Fruit fly (Drosophila melanogaster) whole organism, embryonic: ENCODE data around the gene RfC3.

Experiments used
- Adf1 ChIP-seq: fragments of 200-800 bp; sonication (Bioruptor generic); IDR thresholded peaks from 2 replicates; pipeline ENCODE4 v1.3.6; 2022; ENCODE audit warnings: missing biosample characterization, missing genetic modification characterization
- CG10321 ChIP-seq: fragments of 200-800 bp; sonication (Bioruptor generic); IDR thresholded peaks from 2 replicates; pipeline ENCODE4 v1.3.6; 2022; ENCODE audit warnings: missing biosample characterization, missing genetic modification characterization
- CG10366 ChIP-seq: fragments of 200-800 bp; sonication (Bioruptor generic); IDR thresholded peaks from 2 replicates; pipeline ENCODE4 v1.3.6; 2022; ENCODE audit warnings: missing biosample characterization, missing genetic modification characterization
- CG12391 ChIP-seq: fragments of 200-800 bp; sonication (Bioruptor generic); optimal IDR thresholded peaks from 3 replicates; lab custom pipeline; 2018; ENCODE audit warnings: missing biosample characterization, mild to moderate bottlenecking, missing genetic modification characterization, moderate library complexity
- CG12659 ChIP-seq: fragments of 200-800 bp; sonication (Bioruptor generic); optimal IDR thresholded peaks from 3 replicates; lab custom pipeline; 2017; ENCODE audit warnings: mild to moderate bottlenecking, missing biosample characterization, missing genetic modification reagents, missing genetic modification characterization
- CG13287 ChIP-seq: fragments of 200-800 bp; sonication (Bioruptor generic); IDR thresholded peaks from 2 replicates; pipeline ENCODE4 v1.3.6; 2022; ENCODE audit warnings: missing biosample characterization, missing genetic modification characterization; ENCODE audit not compliant: partially characterized antibody
- CG15269 ChIP-seq: fragments of 200-800 bp; sonication (Bioruptor generic); optimal IDR thresholded peaks from 2 replicates; lab custom pipeline; 2018; ENCODE audit warnings: missing biosample characterization, mild to moderate bottlenecking, missing genetic modification characterization, moderate library complexity
- CG15479 ChIP-seq: fragments of 200-800 bp; sonication (Bioruptor generic); optimal IDR thresholded peaks from 3 replicates; lab custom pipeline; 2019; ENCODE audit warnings: missing biosample characterization, mild to moderate bottlenecking, missing genetic modification characterization, moderate library complexity
- CG15601 ChIP-seq: fragments of 200-800 bp; sonication (Bioruptor generic); optimal IDR thresholded peaks from 3 replicates; lab custom pipeline; 2019; ENCODE audit warnings: missing biosample characterization, mild to moderate bottlenecking, missing genetic modification characterization, moderate library complexity
- CG17568 ChIP-seq: fragments of 200-800 bp; sonication (Bioruptor generic); optimal IDR thresholded peaks from 2 replicates; lab custom pipeline; 2018; ENCODE audit warnings: missing biosample characterization, mild to moderate bottlenecking, missing genetic modification characterization, moderate library complexity
- CG2202 ChIP-seq: fragments of 200-800 bp; sonication (Bioruptor generic); optimal IDR thresholded peaks from 2 replicates; lab custom pipeline; 2018; ENCODE audit warnings: missing biosample characterization, mild to moderate bottlenecking, missing genetic modification characterization
- CG3065 ChIP-seq: fragments of 200-800 bp; sonication (Bioruptor generic); optimal IDR thresholded peaks from 2 replicates; lab custom pipeline; 2016; ENCODE audit warnings: missing biosample characterization, missing genetic modification characterization
- CG3163 ChIP-seq: fragments of 200-800 bp; sonication (Bioruptor generic); optimal IDR thresholded peaks from 3 replicates; lab custom pipeline; 2016; ENCODE audit warnings: missing biosample characterization, missing genetic modification characterization
- CG32532 ChIP-seq: fragments of 200-800 bp; sonication (Bioruptor generic); IDR thresholded peaks from 2 replicates; pipeline ENCODE4 v1.3.6; 2022; ENCODE audit warnings: missing biosample characterization, missing genetic modification characterization
- CG4854 ChIP-seq: fragments of 200-800 bp; sonication (Bioruptor generic); optimal IDR thresholded peaks from 2 replicates; lab custom pipeline; 2016; ENCODE audit warnings: missing biosample characterization, missing genetic modification characterization, inconsistent platforms
- CG7928 ChIP-seq: fragments of 200-800 bp; sonication (Bioruptor generic); optimal IDR thresholded peaks from 2 replicates; lab custom pipeline; 2017; ENCODE audit warnings: missing biosample characterization, mild to moderate bottlenecking, missing genetic modification characterization
- CG8388 ChIP-seq: fragments of 200-800 bp; sonication (Bioruptor generic); optimal IDR thresholded peaks from 2 replicates; lab custom pipeline; 2019; ENCODE audit warnings: missing biosample characterization, mild to moderate bottlenecking, missing genetic modification characterization, moderate library complexity
- CG9437 ChIP-seq: fragments of 200-800 bp; sonication (Bioruptor generic); optimal IDR thresholded peaks from 2 replicates; lab custom pipeline; 2018; ENCODE audit warnings: missing biosample characterization, mild to moderate bottlenecking, missing genetic modification characterization
- CG9876 ChIP-seq: fragments of 200-800 bp; sonication (Bioruptor generic); optimal IDR thresholded peaks from 2 replicates; lab custom pipeline; 2016; ENCODE audit warnings: missing biosample characterization, missing genetic modification characterization
- Doc3 ChIP-seq: fragments of 200-800 bp; sonication (Bioruptor generic); IDR thresholded peaks from 3 replicates; pipeline ENCODE4 v1.3.6; 2022; ENCODE audit warnings: missing biosample characterization, missing genetic modification characterization; ENCODE audit not compliant: partially characterized antibody
- Ets65A ChIP-seq: fragments of 200-800 bp; sonication (Bioruptor generic); peaks from one replicate; lab custom pipeline; 2016; ENCODE audit warnings: missing biosample characterization, missing genetic modification characterization
- Fer1 ChIP-seq: fragments of 200-800 bp; sonication (Bioruptor generic); optimal IDR thresholded peaks from 2 replicates; lab custom pipeline; 2017; ENCODE audit warnings: missing biosample characterization, mild to moderate bottlenecking, missing genetic modification characterization
- Fer3 ChIP-seq: fragments of 200-800 bp; sonication (Bioruptor generic); optimal IDR thresholded peaks from 2 replicates; lab custom pipeline; 2018; ENCODE audit warnings: missing biosample characterization, mild to moderate bottlenecking, missing genetic modification characterization, moderate library complexity
- Gug ChIP-seq: fragments of 200-800 bp; sonication (Bioruptor generic); IDR thresholded peaks from 4 replicates; pipeline ENCODE4 v1.3.6; 2022; ENCODE audit warnings: missing biosample characterization, missing genetic modification characterization
- HLH54F ChIP-seq: fragments of 200-800 bp; sonication (Bioruptor generic); optimal IDR thresholded peaks from 3 replicates; lab custom pipeline; 2016; ENCODE audit warnings: missing biosample characterization, missing genetic modification characterization
- Hey ChIP-seq: fragments of 200-800 bp; sonication (Bioruptor generic); optimal IDR thresholded peaks from 3 replicates; lab custom pipeline; 2018; ENCODE audit warnings: missing biosample characterization, mild to moderate bottlenecking, missing genetic modification characterization
- Lpt ChIP-seq: fragments of >200 bp; optimal IDR thresholded peaks from 2 replicates; lab custom pipeline; 2018; ENCODE audit warnings: missing biosample characterization, missing genetic modification characterization
- MTF-1 ChIP-seq: fragments of 200-800 bp; sonication (Bioruptor generic); optimal IDR thresholded peaks from 2 replicates; lab custom pipeline; 2018; ENCODE audit warnings: missing biosample characterization, mild to moderate bottlenecking, missing genetic modification characterization, borderline replicate concordance
- NFAT ChIP-seq: fragments of 200-800 bp; sonication (Bioruptor generic); IDR thresholded peaks from 2 replicates; pipeline ENCODE4 v1.3.6; 2022; ENCODE audit warnings: missing biosample characterization, missing genetic modification characterization
- Oli ChIP-seq: fragments of 200-800 bp; sonication (Bioruptor generic); optimal IDR thresholded peaks from 2 replicates; lab custom pipeline; 2018; ENCODE audit warnings: missing biosample characterization, mild to moderate bottlenecking, missing genetic modification characterization, moderate library complexity
- Ssrp ChIP-seq: fragments of 200-800 bp; sonication (Bioruptor generic); optimal IDR thresholded peaks from 2 replicates; lab custom pipeline; 2018; ENCODE audit warnings: missing biosample characterization, mild to moderate bottlenecking, missing genetic modification characterization, moderate library complexity
- YL-1 ChIP-seq: fragments of 200-800 bp; sonication (Bioruptor generic); optimal IDR thresholded peaks from 3 replicates; lab custom pipeline; 2017; ENCODE audit warnings: missing biosample characterization, mild to moderate bottlenecking, missing genetic modification characterization
- ab ChIP-seq: fragments of 200-800 bp; sonication (Bioruptor generic); optimal IDR thresholded peaks from 2 replicates; lab custom pipeline; 2016; ENCODE audit warnings: missing biosample characterization, missing genetic modification characterization
- ara ChIP-seq: fragments of 200-800 bp; sonication (Bioruptor generic); IDR thresholded peaks from 2 replicates; pipeline ENCODE4 v1.3.6; 2022; ENCODE audit warnings: missing biosample characterization, missing genetic modification characterization
- cad ChIP-seq: fragments of >200 bp; optimal IDR thresholded peaks from 2 replicates; lab custom pipeline; 2017; ENCODE audit warnings: missing biosample characterization, missing genetic modification characterization
- caup ChIP-seq: fragments of 200-800 bp; sonication (Bioruptor generic); optimal IDR thresholded peaks from 3 replicates; lab custom pipeline; 2017; ENCODE audit warnings: missing biosample characterization, mild to moderate bottlenecking, missing genetic modification characterization, moderate library complexity; ENCODE audit not compliant: severe bottlenecking
- exex ChIP-seq: fragments of 200-800 bp; sonication (Bioruptor generic); optimal IDR thresholded peaks from 4 replicates; lab custom pipeline; 2018; ENCODE audit warnings: missing biosample characterization, mild to moderate bottlenecking, missing genetic modification characterization, moderate library complexity
- fd3F ChIP-seq: fragments of 200-800 bp; sonication (Bioruptor generic); optimal IDR thresholded peaks from 2 replicates; lab custom pipeline; 2018; ENCODE audit warnings: missing biosample characterization, mild to moderate bottlenecking, missing genetic modification characterization, moderate library complexity
- fd96Cb ChIP-seq: fragments of 200-800 bp; sonication (Bioruptor generic); optimal IDR thresholded peaks from 2 replicates; lab custom pipeline; 2018; ENCODE audit warnings: missing biosample characterization, mild to moderate bottlenecking, missing genetic modification characterization, moderate library complexity
- h ChIP-seq: fragments of >200 bp; optimal IDR thresholded peaks from 2 replicates; lab custom pipeline; 2017
- kay ChIP-seq: fragments of 200-800 bp; sonication (Bioruptor generic); optimal IDR thresholded peaks from 2 replicates; lab custom pipeline; 2016; ENCODE audit warnings: missing biosample characterization, missing genetic modification characterization
- lilli ChIP-seq: fragments of 200-800 bp; sonication (Bioruptor generic); optimal IDR thresholded peaks from 3 replicates; lab custom pipeline; 2016; ENCODE audit warnings: missing biosample characterization, missing genetic modification characterization
- nerfin-1 ChIP-seq: fragments of 200-800 bp; sonication (Bioruptor generic); optimal IDR thresholded peaks from 3 replicates; lab custom pipeline; 2019; ENCODE audit warnings: missing biosample characterization, mild to moderate bottlenecking, missing genetic modification characterization, moderate library complexity
- pb ChIP-seq: fragments of 200-800 bp; sonication (Bioruptor generic); optimal IDR thresholded peaks from 3 replicates; lab custom pipeline; 2016; ENCODE audit warnings: missing biosample characterization, missing genetic modification characterization
- ro ChIP-seq: fragments of 200-800 bp; sonication (Bioruptor generic); IDR thresholded peaks from 2 replicates; pipeline ENCODE4 v1.3.6; 2022; ENCODE audit warnings: missing biosample characterization, missing genetic modification characterization
- run ChIP-seq: fragments of 200-800 bp; sonication (Bioruptor generic); optimal IDR thresholded peaks from 3 replicates; lab custom pipeline; 2018; ENCODE audit warnings: missing biosample characterization, mild to moderate bottlenecking, missing genetic modification characterization
- sqz ChIP-seq: fragments of 200-800 bp; sonication (Bioruptor generic); optimal IDR thresholded peaks from 3 replicates; lab custom pipeline; 2018; ENCODE audit warnings: missing biosample characterization, mild to moderate bottlenecking, missing genetic modification characterization
- stc ChIP-seq: fragments of 200-800 bp; sonication (Bioruptor generic); IDR thresholded peaks from 2 replicates; pipeline ENCODE4 v1.3.6; 2022; ENCODE audit warnings: missing biosample characterization, missing genetic modification characterization
- tna ChIP-seq: fragments of 200-800 bp; sonication (Bioruptor generic); IDR thresholded peaks from 2 replicates; pipeline ENCODE4 v1.3.6; 2022; ENCODE audit warnings: missing biosample characterization, missing genetic modification characterization; ENCODE audit not compliant: partially characterized antibody
- unc-4 ChIP-seq: fragments of 200-800 bp; sonication (Bioruptor generic); IDR thresholded peaks from 2 replicates; pipeline ENCODE4 v1.3.6; 2022; ENCODE audit warnings: missing biosample characterization, missing genetic modification characterization; ENCODE audit not compliant: partially characterized antibody

RfC3 gene

dm6 chr2L:10381890-10382450 is 37.0 kb upstream of the RfC3 start, which contains the start of gene CG5096 (continued):
- TF ChIP-seq ab (GFP tag; lab: Kevin White, UChicago) (no peak), ara (GFP tag; lab: Robert Waterston, UW) (peak; percentile 79), run (tag; lab: Kevin White, UChicago) (peak; percentile 83), CG9876 (no peak), MTF-1 (GFP tag; lab: Kevin White, UChicago) (peak; percentile 60), CG10321 (peak; percentile 59; the same call in 1 of the 2 replicates), Lpt (no peak), Oli (peak; percentile 86), Fer3 (peak; percentile 96), CG4854 (GFP tag; lab: Kevin White, UChicago) (peak; percentile 79), CG3065 (peak; percentile 32), CG17568 (GFP tag; lab: Kevin White, UChicago) (peak; percentile 86), sqz (GFP tag; lab: Kevin White, UChicago) (peak; percentile 61), HLH54F (peak; percentile 76), cad (no peak), stc (peak; percentile 86), Fer1 (GFP tag; lab: Kevin White, UChicago) (peak; percentile 95), Adf1 (GFP tag; lab: Robert Waterston, UW) (peak; percentile 76), CG32532 (GFP tag; lab: Robert Waterston, UW) (peak; percentile 89), h (lab: Kevin White, UChicago) (no peak), Gug (GFP tag; lab: Robert Waterston, UW) (no peak), CG8388 (GFP tag; lab: Kevin White, UChicago) (peak; percentile 82), CG12659 (GFP tag; lab: Kevin White, UChicago) (peak; percentile 90), CG15601 (peak; percentile 83), nerfin-1 (peak; percentile 82), pb (GFP tag; lab: Kevin White, UChicago) (no peak), CG12391 (tag; lab: Kevin White, UChicago) (peak; percentile 91), ro (GFP tag; lab: Robert Waterston, UW) (peak; percentile 39; the same call in 1 of the 2 replicates), Ets65A (GFP tag; lab: Kevin White, UChicago) (peak; percentile 51), caup (GFP tag; lab: Kevin White, UChicago) (peak; percentile 93), CG7928 (GFP tag; lab: Kevin White, UChicago) (peak; percentile 41), CG2202 (tag; lab: Kevin White, UChicago) (peak; percentile 47), CG10366 (GFP tag; lab: Robert Waterston, UW) (peak; percentile 91), kay (GFP tag; lab: Kevin White, UChicago) (peak; percentile 86), CG3163 (GFP tag; lab: Kevin White, UChicago) (peak; percentile 46), Hey (tag; lab: Kevin White, UChicago) (no peak), Doc3 (GFP tag; lab: Robert Waterston, UW) (no peak), CG13287 (GFP tag; lab: Robert Waterston, UW) (no peak), exex (tag; lab: Kevin White, UChicago) (peak; percentile 97), YL-1 (peak; percentile 35), unc-4 (no peak), NFAT (GFP tag; lab: Robert Waterston, UW) (no peak; the same call in 1 of the 2 replicates), CG15479 (no peak), CG15269 (tag; lab: Kevin White, UChicago) (peak; percentile 95), lilli (GFP tag; lab: Kevin White, UChicago) (peak; percentile 93), CG9437 (GFP tag; lab: Kevin White, UChicago) (peak; percentile 73), fd3F (GFP tag; lab: Kevin White, UChicago) (peak; percentile 87), tna (GFP tag; lab: Robert Waterston, UW) (no peak), fd96Cb (peak; percentile 84), Ssrp (tag; lab: Kevin White, UChicago) (peak; percentile 62)
